Worm (Caenorhabditis elegans) whole organism, late embryonic: Measurements from ENCODE around the gene rgs-5.
A peak's percentile ranks its signal among the peaks of the same experiment; 100 is the strongest.

ENCODE experiments used
- C08G9.2 ChIP-seq: sonication (generic microtip); optimal IDR thresholded peaks from 2 replicates; lab custom pipeline; 2016; ENCODE audit warnings: mild to moderate bottlenecking, missing genetic modification characterization, moderate library complexity, missing compliant biosample characterization
- C38D4.7 ChIP-seq: fragments of 200-800 bp; sonication (Bioruptor generic); optimal IDR thresholded peaks from 2 replicates; lab custom pipeline; 2018; ENCODE audit warnings: mild to moderate bottlenecking, missing genetic modification characterization, moderate library complexity, missing compliant biosample characterization
- F13H6.1 ChIP-seq: sonication (generic microtip); optimal IDR thresholded peaks from 2 replicates; lab custom pipeline; 2016; ENCODE audit warnings: missing genetic modification characterization, missing compliant biosample characterization
- K02D7.2 ChIP-seq: sonication (generic microtip); optimal IDR thresholded peaks from 2 replicates; lab custom pipeline; 2017; ENCODE audit warnings: mild to moderate bottlenecking, missing genetic modification characterization, missing compliant biosample characterization
- K09A11.1 ChIP-seq: sonication (generic microtip); optimal IDR thresholded peaks from 2 replicates; lab custom pipeline; 2017; ENCODE audit warnings: antibody characterized with exemption, mild to moderate bottlenecking, missing genetic modification characterization, missing compliant biosample characterization; ENCODE audit not compliant: insufficient read depth
- T23F11.4 ChIP-seq: fragments of 200-800 bp; sonication (Bioruptor generic); optimal IDR thresholded peaks from 2 replicates; lab custom pipeline; 2018; ENCODE audit warnings: mild to moderate bottlenecking, missing genetic modification characterization, missing compliant biosample characterization
- ceh-18 ChIP-seq: sonication (generic microtip); optimal IDR thresholded peaks from 2 replicates; lab custom pipeline; 2016; ENCODE audit warnings: missing genetic modification characterization, missing compliant biosample characterization
- ceh-22 ChIP-seq: sonication (generic microtip); optimal IDR thresholded peaks from 2 replicates; lab custom pipeline; 2017; ENCODE audit warnings: missing biosample characterization, missing genetic modification characterization
- ceh-31 ChIP-seq: sonication (generic microtip); optimal IDR thresholded peaks from 2 replicates; lab custom pipeline; 2016; ENCODE audit warnings: missing genetic modification characterization, missing compliant biosample characterization
- ceh-48 ChIP-seq: sonication (generic microtip); optimal IDR thresholded peaks from 2 replicates; lab custom pipeline; 2016; ENCODE audit warnings: missing genetic modification characterization, inconsistent platforms, missing compliant biosample characterization
- ceh-6 ChIP-seq: fragments of 200-800 bp; sonication (Bioruptor generic); optimal IDR thresholded peaks from 2 replicates; lab custom pipeline; 2018; ENCODE audit warnings: mild to moderate bottlenecking, missing genetic modification characterization, missing compliant biosample characterization
- elt-2 ChIP-seq: sonication (generic microtip); optimal IDR thresholded peaks from 2 replicates; lab custom pipeline; 2016; ENCODE audit warnings: missing genetic modification reagents, missing genetic modification characterization, missing compliant biosample characterization
- elt-4 ChIP-seq: sonication (generic microtip); optimal IDR thresholded peaks from 2 replicates; lab custom pipeline; 2016; ENCODE audit warnings: missing genetic modification characterization, missing compliant biosample characterization
- fkh-6 ChIP-seq: sonication (generic microtip); optimal IDR thresholded peaks from 2 replicates; lab custom pipeline; 2016; ENCODE audit warnings: missing genetic modification characterization, missing compliant biosample characterization
- gmeb-2 ChIP-seq: sonication (generic microtip); optimal IDR thresholded peaks from 2 replicates; lab custom pipeline; 2016; ENCODE audit warnings: missing genetic modification characterization, inconsistent platforms, missing compliant biosample characterization
- hlh-13 ChIP-seq: fragments of 200-800 bp; sonication (Bioruptor generic); optimal IDR thresholded peaks from 2 replicates; lab custom pipeline; 2018; ENCODE audit warnings: mild to moderate bottlenecking, missing genetic modification characterization, missing compliant biosample characterization
- hlh-15 ChIP-seq: sonication (generic microtip); optimal IDR thresholded peaks from 2 replicates; lab custom pipeline; 2016; ENCODE audit warnings: missing genetic modification characterization, missing compliant biosample characterization
- hlh-8 ChIP-seq: sonication (generic microtip); optimal IDR thresholded peaks from 2 replicates; lab custom pipeline; 2016; ENCODE audit warnings: missing genotype, missing genetic modification characterization, missing compliant biosample characterization
- lim-6 ChIP-seq: sonication (generic microtip); optimal IDR thresholded peaks from 2 replicates; lab custom pipeline; 2016; ENCODE audit warnings: missing genetic modification characterization, missing compliant biosample characterization
- madf-2 ChIP-seq: sonication (generic microtip); optimal IDR thresholded peaks from 2 replicates; lab custom pipeline; 2017; ENCODE audit warnings: missing genetic modification characterization, missing compliant biosample characterization
- mec-3 ChIP-seq: sonication (generic microtip); optimal IDR thresholded peaks from 2 replicates; lab custom pipeline; 2016; ENCODE audit warnings: borderline replicate concordance, missing genetic modification characterization, missing compliant biosample characterization
- nhr-11 ChIP-seq: fragments of 150-350 bp; optimal IDR thresholded peaks from 2 replicates; lab custom pipeline; 2014; ENCODE audit warnings: missing biosample characterization, missing genetic modification characterization
- odd-2 ChIP-seq: sonication (generic microtip); optimal IDR thresholded peaks from 2 replicates; lab custom pipeline; 2017; ENCODE audit warnings: antibody characterized with exemption, mild to moderate bottlenecking, missing genetic modification characterization, missing compliant biosample characterization
- pat-9 ChIP-seq: fragments of 200-800 bp; sonication (Bioruptor generic); optimal IDR thresholded peaks from 2 replicates; lab custom pipeline; 2018; ENCODE audit warnings: mild to moderate bottlenecking, missing genetic modification characterization, moderate library complexity, missing compliant biosample characterization
- pha-2 ChIP-seq: sonication (generic microtip); optimal IDR thresholded peaks from 2 replicates; lab custom pipeline; 2017; ENCODE audit warnings: mild to moderate bottlenecking, missing genetic modification characterization, missing compliant biosample characterization
- ref-2 ChIP-seq: sonication (generic microtip); optimal IDR thresholded peaks from 2 replicates; lab custom pipeline; 2016; ENCODE audit warnings: missing genetic modification characterization, missing compliant biosample characterization
- sdc-2 ChIP-seq: sonication (generic microtip); optimal IDR thresholded peaks from 2 replicates; lab custom pipeline; 2016; ENCODE audit warnings: missing genotype, missing genetic modification characterization, missing compliant biosample characterization
- sox-4 ChIP-seq: sonication (generic microtip); optimal IDR thresholded peaks from 2 replicates; lab custom pipeline; 2017; ENCODE audit warnings: mild to moderate bottlenecking, missing genetic modification characterization, inconsistent platforms, missing compliant biosample characterization
- syd-9 ChIP-seq: sonication (generic microtip); optimal IDR thresholded peaks from 2 replicates; lab custom pipeline; 2016; ENCODE audit warnings: mild to moderate bottlenecking, missing genetic modification characterization, moderate library complexity, missing compliant biosample characterization
- tbx-2 ChIP-seq: sonication (generic microtip); optimal IDR thresholded peaks from 2 replicates; lab custom pipeline; 2016; ENCODE audit warnings: missing genetic modification characterization, missing compliant biosample characterization
- tbx-7 ChIP-seq: sonication (generic microtip); optimal IDR thresholded peaks from 2 replicates; lab custom pipeline; 2016; ENCODE audit warnings: missing genotype, missing genetic modification characterization, missing compliant biosample characterization
- ttx-3 ChIP-seq: sonication (generic microtip); optimal IDR thresholded peaks from 2 replicates; lab custom pipeline; 2016; ENCODE audit warnings: missing genetic modification reagents, missing genetic modification characterization, missing compliant biosample characterization
- unc-3 ChIP-seq, 2 experiments: fragments of 200-800 bp in 1 of 2; sonication (Bioruptor generic) in 1 of 2; sonication (generic microtip) in 1 of 2; conservative IDR thresholded peaks in 1 of 2; optimal IDR thresholded peaks in 1 of 2; 2 replicates each; pipeline versions ENCODE4 v1.3.6 to Lab custom; 2016 to 2022; ENCODE audit warnings: missing compliant biosample characterization in 2 of 2, missing genetic modification characterization in 2 of 2, missing genetic modification reagents in 1 of 2
- unc-42 ChIP-seq: sonication (generic microtip); optimal IDR thresholded peaks from 2 replicates; lab custom pipeline; 2016; ENCODE audit warnings: missing genotype, missing genetic modification characterization, missing compliant biosample characterization
- unc-86 ChIP-seq: sonication (generic microtip); optimal IDR thresholded peaks from 2 replicates; lab custom pipeline; 2016; ENCODE audit warnings: missing genetic modification characterization, missing compliant biosample characterization
- zip-5 ChIP-seq: sonication (generic microtip); optimal IDR thresholded peaks from 2 replicates; lab custom pipeline; 2016; ENCODE audit warnings: missing genetic modification characterization, missing compliant biosample characterization

rgs-5 gene

ce11 chrIII:5727827-5728226 is 29.5 kb downstream of the rgs-5 start, which contains the start of gene egg-1:
Gene egg-1 (plus strand): TSS chrIII:5728180.
- TF ChIP-seq ceh-18 (tag; lab: Kevin White, UChicago) (no peak), T23F11.4 (no peak), ref-2 (no peak), elt-4 (no peak), hlh-8 (tag; lab: Kevin White, UChicago) (no peak), C08G9.2 (no peak), madf-2 (no peak), K09A11.1 (no peak), zip-5 (tag; lab: Kevin White, UChicago) (no peak), fkh-6 (tag; lab: Kevin White, UChicago) (no peak), F13H6.1 (no peak), ceh-6 (GFP tag; lab: Kevin White, UChicago) (no peak), mec-3 (tag; lab: Kevin White, UChicago) (no peak), tbx-7 (tag; lab: Kevin White, UChicago) (no peak)
- TF ChIP-seq, all 69 proteins: peak for 0

- TF ChIP-seq ref-2: no peak
- TF ChIP-seq unc-3 (GFP tag; conservative IDR thresholded peaks at IDR 0.05; lab: Robert Waterston, UW): no peak
- no peak for TF ChIP-seq unc-3 (tag; optimal IDR thresholded peaks at IDR 0.05; lab: Kevin White, UChicago)
- TF ChIP-seq ttx-3 (tag; lab: Kevin White, UChicago): no peak
- no peak for TF ChIP-seq elt-4
- TF ChIP-seq sox-4 (tag; lab: Kevin White, UChicago): no peak
- no peak for TF ChIP-seq unc-86 (tag; lab: Kevin White, UChicago)
- no peak for TF ChIP-seq pat-9 (tag; lab: Kevin White, UChicago)
- TF ChIP-seq ceh-31: no peak
- TF ChIP-seq fkh-6 (tag; lab: Kevin White, UChicago): no peak
- no peak for TF ChIP-seq odd-2
- TF ChIP-seq K09A11.1: no peak
- TF ChIP-seq syd-9 (tag; lab: Kevin White, UChicago): no peak
- TF ChIP-seq hlh-15 (tag; lab: Kevin White, UChicago): no peak
- TF ChIP-seq ceh-48 (tag; lab: Kevin White, UChicago): no peak
- TF ChIP-seq sdc-2: no peak
- no peak for TF ChIP-seq ceh-22 (tag; lab: Kevin White, UChicago)
- no peak for TF ChIP-seq nhr-11 (tag; lab: Kevin White, UChicago)
- no peak for TF ChIP-seq K02D7.2 (tag; lab: Kevin White, UChicago)
- TF ChIP-seq unc-42 (tag; lab: Kevin White, UChicago): no peak
Observed at ce11 chrIII:5729367-5729766, 31.0 kb downstream of the rgs-5 start.

- TF ChIP-seq unc-3 (GFP tag; conservative IDR thresholded peaks at IDR 0.05; lab: Robert Waterston, UW) (no peak), unc-3 (tag; optimal IDR thresholded peaks at IDR 0.05; lab: Kevin White, UChicago) (no peak), hlh-13 (no peak), odd-2 (no peak), fkh-6 (tag; lab: Kevin White, UChicago) (no peak), gmeb-2 (no peak), sox-4 (tag; lab: Kevin White, UChicago) (no peak), unc-42 (tag; lab: Kevin White, UChicago) (no peak), pha-2 (tag; lab: Kevin White, UChicago) (no peak), C38D4.7 (no peak), madf-2 (no peak), sdc-2 (no peak), lim-6 (tag; lab: Kevin White, UChicago) (no peak)
Observed at ce11 chrIII:5730041-5730440, 31.7 kb downstream of the rgs-5 start.

- TF ChIP-seq elt-2: peak; percentile 65
- no peak for TF ChIP-seq hlh-15 (tag; lab: Kevin White, UChicago)
- no peak for TF ChIP-seq tbx-2 (tag; lab: Kevin White, UChicago)
- TF ChIP-seq, all 69 proteins: peak for 1
Observed at ce11 chrIII:5730980-5731636, 32.8 kb downstream of the rgs-5 start, which contains the start of the genes B0244.9 and B0244.7. Gene B0244.9 (minus strand): TSS chrIII:5731030. Gene B0244.7 (plus strand): TSS chrIII:5731501.
